Worm (Caenorhabditis elegans): ENCODE results near the gene F35H8.12.

F35H8.12 gene

DNA sequence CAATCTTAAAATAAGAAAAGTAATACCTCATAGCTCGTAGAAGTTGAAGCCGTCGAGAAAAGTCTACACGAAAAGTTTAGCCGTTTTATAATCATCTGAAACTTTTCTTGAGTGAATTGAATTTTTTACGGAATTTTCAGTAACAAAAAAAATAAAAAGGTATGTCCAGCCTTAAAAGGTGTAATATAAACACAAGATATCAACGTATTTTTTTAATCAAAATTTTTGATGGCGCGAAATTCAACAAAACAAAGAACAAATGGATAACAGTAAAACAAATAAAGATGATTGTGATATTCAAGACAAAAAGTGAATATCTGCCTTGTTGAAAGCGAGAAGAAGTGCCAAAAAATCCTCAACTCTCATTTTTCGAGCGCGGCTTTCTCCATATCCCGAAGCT lies 38.0 kb downstream of the F35H8.12 start, which contains the start of gene eral-1:
Gene eral-1, minus strand, starts transcription at position 101 of the 400 bp plus-strand sequence.
- no peak for TF ChIP-seq ztf-4 (tag; optimal IDR thresholded peaks at IDR 0.05)
- no peak for TF ChIP-seq nhr-237 (tag; optimal IDR thresholded peaks at IDR 0.05)
- no peak for TF ChIP-seq sup-37 (GFP tag; optimal IDR thresholded peaks at IDR 0.05)
- TF ChIP-seq C04F5.9 (tag; optimal IDR thresholded peaks at IDR 0.05), result no peak

DNA sequence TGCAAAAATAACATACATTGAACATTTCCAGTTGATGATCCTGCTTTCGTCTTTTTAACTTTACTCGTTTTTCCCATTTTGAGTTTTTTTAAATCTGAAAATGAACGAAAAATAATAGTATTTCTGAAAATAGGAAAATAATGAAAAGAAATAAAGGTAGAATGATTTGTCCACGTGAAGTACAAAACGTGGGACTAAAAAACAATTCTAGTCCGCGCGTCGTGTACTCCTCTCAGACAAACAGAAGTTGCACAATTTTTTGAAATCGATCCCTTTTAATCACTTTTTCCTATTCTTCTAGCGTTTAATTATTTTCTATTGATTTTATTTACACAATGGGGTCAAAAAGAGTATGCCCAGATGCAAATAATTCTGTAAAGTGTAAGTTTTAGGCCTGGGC lies 39.4 kb downstream of the F35H8.12 start, which contains the start of the genes E02H1.1 and tag-124:
Gene E02H1.1, minus strand, starts transcription at position 94 of the 400 bp plus-strand sequence.
Gene tag-124, plus strand, starts transcription at position 222 of the 400 bp plus-strand sequence.
- no peak for TF ChIP-seq ama-1 (optimal IDR thresholded peaks at IDR 0.05)
- peak; percentile 93 for TF ChIP-seq tbx-2 (tag; optimal IDR thresholded peaks at IDR 0.05)
- TF ChIP-seq F16B12.6 (tag; optimal IDR thresholded peaks at IDR 0.05), result peak; percentile 33
- peak; percentile 66 for TF ChIP-seq hlh-4 (tag; optimal IDR thresholded peaks at IDR 0.05)
- peak; percentile 88 for TF ChIP-seq elt-2 (tag; optimal IDR thresholded peaks at IDR 0.05)
- TF ChIP-seq irx-1 (tag; optimal IDR thresholded peaks at IDR 0.05), result peak; percentile 97
- peak; percentile 94 for TF ChIP-seq nhr-20 (tag; optimal IDR thresholded peaks at IDR 0.05)
- TF ChIP-seq nhr-71 (tag; optimal IDR thresholded peaks at IDR 0.05), result peak; percentile 93
- TF ChIP-seq grh-1 (GFP tag; IDR thresholded peaks at IDR 0.05), result peak; percentile 76
- peak; percentile 47 for TF ChIP-seq ceh-8 (GFP tag; optimal IDR thresholded peaks at IDR 0.05)
- TF ChIP-seq sox-4 (tag; optimal IDR thresholded peaks at IDR 0.05), result peak; percentile 95
- peak; percentile 42 for TF ChIP-seq jun-1 (tag; optimal IDR thresholded peaks at IDR 0.05)
- TF ChIP-seq ces-1 (GFP tag; optimal IDR thresholded peaks at IDR 0.05), result no peak
- peak; percentile 65 for TF ChIP-seq vab-15 (tag; optimal IDR thresholded peaks at IDR 0.05)
- peak; percentile 66 for TF ChIP-seq nhr-11 (tag; optimal IDR thresholded peaks at IDR 0.05)
- peak; percentile 93 for TF ChIP-seq nhr-47 (tag; optimal IDR thresholded peaks at IDR 0.05)
- TF ChIP-seq nhr-76 (tag; optimal IDR thresholded peaks at IDR 0.05), result no peak
- TF ChIP-seq aly-2 (tag; optimal IDR thresholded peaks at IDR 0.05), result peak; percentile 57
- peak; percentile 84 for TF ChIP-seq ceh-88 (GFP tag; IDR thresholded peaks at IDR 0.05)
- TF ChIP-seq ceh-90 (tag; optimal IDR thresholded peaks at IDR 0.05), result peak; percentile 96
- TF ChIP-seq tlp-1 (tag; optimal IDR thresholded peaks at IDR 0.05), result no peak
- TF ChIP-seq nhr-77 (tag; optimal IDR thresholded peaks at IDR 0.05), result no peak
- TF ChIP-seq efl-1 (optimal IDR thresholded peaks at IDR 0.05), result peak; percentile 75 to 81
- peak; percentile 75 to 97 for TF ChIP-seq efl-1 (GFP tag; optimal IDR thresholded peaks at IDR 0.05 in 1 of 2)
- TF ChIP-seq lin-15B (tag; optimal IDR thresholded peaks at IDR 0.05), result peak; percentile 32
- peak; percentile 91 for TF ChIP-seq snu-23 (GFP tag; optimal IDR thresholded peaks at IDR 0.05)
- TF ChIP-seq ets-5 (GFP tag; IDR thresholded peaks at IDR 0.05), result no peak
- TF ChIP-seq nhr-12 (tag; optimal IDR thresholded peaks at IDR 0.05), result no peak
- peak in 2 of 6 experiments; percentile 47 to 62 for TF ChIP-seq elt-3 (tag; optimal IDR thresholded peaks at IDR 0.05)
- peak; percentile 79 for TF ChIP-seq ztf-4 (tag; optimal IDR thresholded peaks at IDR 0.05)
- no peak for TF ChIP-seq egl-27 (tag; optimal IDR thresholded peaks at IDR 0.05)
- TF ChIP-seq nhr-19 (GFP tag; conservative IDR thresholded peaks at IDR 0.05), result peak; percentile 97
- TF ChIP-seq hpl-2 (GFP tag; optimal IDR thresholded peaks at IDR 0.05), result no peak
- peak; percentile 70 for TF ChIP-seq efl-3 (GFP tag; optimal IDR thresholded peaks at IDR 0.05)
- TF ChIP-seq blmp-1 (tag; optimal IDR thresholded peaks at IDR 0.05), result peak; percentile 50
- no peak for TF ChIP-seq pag-3 (tag; optimal IDR thresholded peaks at IDR 0.05; ENCODE audit: borderline replicate concordance, insufficient read depth)
- TF ChIP-seq mef-2 (tag; optimal IDR thresholded peaks at IDR 0.05), result no peak
- peak; percentile 23 for TF ChIP-seq C16A3.4 (tag; optimal IDR thresholded peaks at IDR 0.05)
- peak; percentile 7 for TF ChIP-seq unc-30 (tag; optimal IDR thresholded peaks at IDR 0.05)
- TF ChIP-seq swsn-7 (tag; optimal IDR thresholded peaks at IDR 0.05), result peak; percentile 91
- peak; percentile 99 for TF ChIP-seq rnt-1 (tag; optimal IDR thresholded peaks at IDR 0.05)
- peak; percentile 60 for TF ChIP-seq sup-37 (GFP tag; optimal IDR thresholded peaks at IDR 0.05)
- TF ChIP-seq lsy-2 (tag; optimal IDR thresholded peaks at IDR 0.05), result peak; percentile 84 to 88
- TF ChIP-seq ceh-82 (tag; optimal IDR thresholded peaks at IDR 0.05), result peak; percentile 52 to 66 (median 65)
- peak; percentile 93 for TF ChIP-seq pax-3 (tag; optimal IDR thresholded peaks at IDR 0.05)
- TF ChIP-seq mep-1 (tag; optimal IDR thresholded peaks at IDR 0.05), result peak; percentile 78
- TF ChIP-seq fos-1 (tag; optimal IDR thresholded peaks at IDR 0.05), result peak; percentile 61
- no peak for TF ChIP-seq fkh-10 (GFP tag; optimal IDR thresholded peaks at IDR 0.05)
- TF ChIP-seq mdl-1 (tag; optimal IDR thresholded peaks at IDR 0.05), result peak in 1 of 2 experiments; percentile 65
- no peak for TF ChIP-seq sptf-1 (tag; optimal IDR thresholded peaks at IDR 0.05)
- TF ChIP-seq C04F5.9 (tag; optimal IDR thresholded peaks at IDR 0.05), result peak; percentile 92

Measured in whole organism, L1 larva.